Worm (Caenorhabditis elegans) whole organism, L2 larva: ENCODE results near the gene srab-10.

Experiments used
- F13H6.1 ChIP-seq: sonication (generic microtip); optimal IDR thresholded peaks from 2 replicates; lab custom pipeline; 2016; ENCODE audit warnings: missing genetic modification characterization, missing compliant biosample characterization
- R02D3.7 ChIP-seq: fragments of 150-350 bp; optimal IDR thresholded peaks from 2 replicates; lab custom pipeline; 2014; ENCODE audit warnings: missing biosample characterization, missing genetic modification characterization
- ZK546.5 ChIP-seq: sonication (generic microtip); optimal IDR thresholded peaks from 2 replicates; lab custom pipeline; 2017; ENCODE audit warnings: missing biosample characterization, missing genetic modification characterization
- alr-1 ChIP-seq: fragments of 150-350 bp; optimal IDR thresholded peaks from 2 replicates; lab custom pipeline; 2014; ENCODE audit warnings: missing biosample characterization, missing genetic modification characterization
- aly-2 ChIP-seq: fragments of 150-350 bp; optimal IDR thresholded peaks from 2 replicates; lab custom pipeline; 2014; ENCODE audit warnings: missing biosample characterization, missing genetic modification characterization
- ama-1 ChIP-seq: fragments of 150-350 bp; optimal IDR thresholded peaks from 2 replicates; lab custom pipeline; 2018; ENCODE audit warnings: inconsistent platforms
- blmp-1 ChIP-seq: sonication (generic microtip); optimal IDR thresholded peaks from 2 replicates; lab custom pipeline; 2017; ENCODE audit warnings: missing genetic modification characterization, mild to moderate bottlenecking, missing compliant biosample characterization, antibody characterized with exemption, moderate library complexity; ENCODE audit not compliant: insufficient read depth
- ceh-16 ChIP-seq: fragments of 150-350 bp; optimal IDR thresholded peaks from 2 replicates; lab custom pipeline; 2014; ENCODE audit warnings: missing biosample characterization, missing genetic modification characterization
- ceh-82 ChIP-seq: fragments of 150-350 bp; optimal IDR thresholded peaks from 2 replicates; lab custom pipeline; 2014; ENCODE audit warnings: missing biosample characterization, missing genetic modification characterization
- crh-2 ChIP-seq: sonication (generic microtip); optimal IDR thresholded peaks from 2 replicates; lab custom pipeline; 2017; ENCODE audit warnings: missing biosample characterization, missing genetic modification characterization
- dmd-4 ChIP-seq: sonication (generic microtip); optimal IDR thresholded peaks from 2 replicates; lab custom pipeline; 2017; ENCODE audit warnings: missing biosample characterization, missing genetic modification characterization
- elt-1 ChIP-seq: fragments of 150-350 bp; optimal IDR thresholded peaks from 2 replicates; lab custom pipeline; 2014; ENCODE audit warnings: missing biosample characterization, missing genetic modification characterization
- elt-3 ChIP-seq: sonication (generic microtip); optimal IDR thresholded peaks from 2 replicates; lab custom pipeline; 2017; ENCODE audit warnings: missing biosample characterization, missing genetic modification characterization
- fos-1 ChIP-seq: fragments of 150-350 bp; optimal IDR thresholded peaks from 2 replicates; lab custom pipeline; 2014; ENCODE audit warnings: missing biosample characterization, missing genetic modification characterization
- gmeb-1 ChIP-seq: fragments of 150-350 bp; optimal IDR thresholded peaks from 2 replicates; lab custom pipeline; 2014; ENCODE audit warnings: missing biosample characterization, missing genetic modification characterization
- lin-11 ChIP-seq: fragments of 150-350 bp; sonication (generic microtip); optimal IDR thresholded peaks from 2 replicates; lab custom pipeline; 2014; ENCODE audit warnings: missing biosample characterization, missing genetic modification characterization, inconsistent platforms, mixed read lengths
- lin-13 ChIP-seq: fragments of 150-350 bp; optimal IDR thresholded peaks from 2 replicates; lab custom pipeline; 2014; ENCODE audit warnings: missing biosample characterization, missing genetic modification reagents, missing genetic modification characterization
- lin-39 ChIP-seq: fragments of 150-350 bp; optimal IDR thresholded peaks from 2 replicates; lab custom pipeline; 2014; ENCODE audit warnings: missing biosample characterization, missing genetic modification reagents, missing genetic modification characterization
- lsy-2 ChIP-seq, 2 experiments: fragments of 150-350 bp in 1 of 2; sonication (generic microtip) in 1 of 2; optimal IDR thresholded peaks; 2 replicates each; lab custom pipeline; 2014 to 2017; ENCODE audit warnings: missing biosample characterization in 2 of 2, missing genetic modification characterization in 2 of 2
- mab-5 ChIP-seq: fragments of 150-350 bp; optimal IDR thresholded peaks from 2 replicates; lab custom pipeline; 2014; ENCODE audit warnings: missing biosample characterization, missing genetic modification characterization
- nhr-10 ChIP-seq: sonication (generic microtip); optimal IDR thresholded peaks from 2 replicates; lab custom pipeline; 2017; ENCODE audit warnings: missing biosample characterization, missing genetic modification characterization
- nhr-12 ChIP-seq: fragments of 150-350 bp; optimal IDR thresholded peaks from 2 replicates; lab custom pipeline; 2014; ENCODE audit warnings: missing biosample characterization, missing genetic modification characterization
- nhr-21 ChIP-seq: fragments of 150-350 bp; optimal IDR thresholded peaks from 2 replicates; lab custom pipeline; 2014; ENCODE audit warnings: missing biosample characterization, missing genetic modification characterization
- nhr-23 ChIP-seq: fragments of 150-350 bp; optimal IDR thresholded peaks from 2 replicates; lab custom pipeline; 2014; ENCODE audit warnings: missing biosample characterization, missing genetic modification reagents, missing genetic modification characterization
- nhr-25 ChIP-seq: fragments of 150-350 bp; sonication (generic microtip); optimal IDR thresholded peaks from 3 replicates; lab custom pipeline; 2014; ENCODE audit warnings: missing biosample characterization, missing genetic modification characterization
- nhr-6 ChIP-seq: fragments of 150-350 bp; optimal IDR thresholded peaks from 2 replicates; lab custom pipeline; 2014; ENCODE audit warnings: missing biosample characterization, missing genetic modification characterization
- peb-1 ChIP-seq: fragments of 150-350 bp; optimal IDR thresholded peaks from 2 replicates; lab custom pipeline; 2014; ENCODE audit warnings: missing biosample characterization, missing genetic modification characterization
- sem-4 ChIP-seq: fragments of 150-350 bp; optimal IDR thresholded peaks from 2 replicates; lab custom pipeline; 2014; ENCODE audit warnings: missing biosample characterization, missing genetic modification reagents, missing genetic modification characterization
- sma-3 ChIP-seq: sonication (generic microtip); optimal IDR thresholded peaks from 2 replicates; lab custom pipeline; 2016; ENCODE audit warnings: missing genetic modification reagents, missing genetic modification characterization, missing compliant biosample characterization
- sma-9 ChIP-seq, 2 experiments: fragments of 150-350 bp in 1 of 2; sonication (generic microtip) in 1 of 2; optimal IDR thresholded peaks; 2 replicates each; lab custom pipeline; 2014 to 2016; ENCODE audit warnings: missing genetic modification characterization in 2 of 2, mild to moderate bottlenecking in 1 of 2, missing biosample characterization in 1 of 2, missing compliant biosample characterization in 1 of 2, missing genetic modification reagents in 1 of 2, moderate library complexity in 1 of 2
- snpc-4 ChIP-seq: fragments of 150-350 bp; optimal IDR thresholded peaks from 2 replicates; lab custom pipeline; 2014; ENCODE audit warnings: missing biosample characterization, missing genetic modification characterization
- unc-39 ChIP-seq: fragments of 150-350 bp; optimal IDR thresholded peaks from 2 replicates; lab custom pipeline; 2014; ENCODE audit warnings: missing biosample characterization, missing genetic modification characterization
- unc-62 ChIP-seq: fragments of 150-350 bp; optimal IDR thresholded peaks from 2 replicates; lab custom pipeline; 2014; ENCODE audit warnings: missing biosample characterization, missing genetic modification reagents, missing genetic modification characterization
- zag-1 ChIP-seq: fragments of 150-350 bp; optimal IDR thresholded peaks from 2 replicates; lab custom pipeline; 2014; ENCODE audit warnings: missing biosample characterization, missing genetic modification characterization
- ztf-1 ChIP-seq: fragments of 200-800 bp; sonication (Bioruptor generic); conservative IDR thresholded peaks from 2 replicates; pipeline ENCODE4 v1.3.6; 2022; ENCODE audit warnings: missing genetic modification characterization, missing compliant biosample characterization
- ztf-11 ChIP-seq: sonication (generic microtip); optimal IDR thresholded peaks from 2 replicates; lab custom pipeline; 2017; ENCODE audit warnings: missing biosample characterization, missing genetic modification characterization
- ztf-4 ChIP-seq: fragments of 150-350 bp; optimal IDR thresholded peaks from 2 replicates; lab custom pipeline; 2014; ENCODE audit warnings: missing biosample characterization, missing genetic modification characterization

srab-10 gene

ce11 chrV:3171625-3172024, 27.2 kb upstream of the srab-10 start:
- no peak for TF ChIP-seq nhr-6 (tag; lab: Kevin White, UChicago)
- no peak for TF ChIP-seq F13H6.1 (tag; lab: Kevin White, UChicago)
- no peak for TF ChIP-seq peb-1 (tag; lab: Kevin White, UChicago)
- no peak for TF ChIP-seq nhr-10 (tag; lab: Kevin White, UChicago)
- TF ChIP-seq lin-39 (tag; lab: Kevin White, UChicago) = no peak
- TF ChIP-seq nhr-23 (tag; lab: Kevin White, UChicago) = no peak
- no peak for TF ChIP-seq unc-62 (GFP tag; lab: Kevin White, UChicago)
- TF ChIP-seq ama-1 = no peak
- no peak for TF ChIP-seq unc-39 (tag; lab: Kevin White, UChicago)
- TF ChIP-seq fos-1 (tag; lab: Kevin White, UChicago) = no peak
- no peak for TF ChIP-seq gmeb-1 (tag; lab: Kevin White, UChicago)
- no peak for TF ChIP-seq ztf-11 (tag; lab: Kevin White, UChicago)
- no peak for TF ChIP-seq elt-1
- TF ChIP-seq lsy-2 (tag; optimal IDR thresholded peaks at IDR 0.05; lab: Kevin White, UChicago) = no peak
- TF ChIP-seq ceh-16 = no peak
- no peak for TF ChIP-seq ceh-82 (tag; lab: Kevin White, UChicago)
- no peak for TF ChIP-seq nhr-12 (tag; lab: Kevin White, UChicago)
- no peak for TF ChIP-seq alr-1

ce11 chrV:3169838-3170237, 25.4 kb upstream of the srab-10 start, which contains the start of gene srbc-6:
srbc-6 (plus strand) TSS chrV:3170138.
- no peak for TF ChIP-seq ceh-16
- TF ChIP-seq crh-2 (tag; lab: Kevin White, UChicago) = no peak
- TF ChIP-seq lin-13 = no peak
- no peak for TF ChIP-seq ama-1
- no peak for TF ChIP-seq dmd-4 (tag; lab: Kevin White, UChicago)
- no peak for TF ChIP-seq ZK546.5 (tag; lab: Kevin White, UChicago)
- TF ChIP-seq blmp-1 (tag; lab: Kevin White, UChicago) = no peak
- no peak for TF ChIP-seq sma-9 (GFP tag; optimal IDR thresholded peaks at IDR 0.05; lab: Kevin White, UChicago)
- TF ChIP-seq sma-9 (tag; optimal IDR thresholded peaks at IDR 0.05; lab: Kevin White, UChicago) = no peak
- no peak for TF ChIP-seq mab-5
- TF ChIP-seq nhr-23 (tag; lab: Kevin White, UChicago) = no peak

- no peak for TF ChIP-seq ztf-1 (GFP tag; lab: Robert Waterston, UW)
- no peak for TF ChIP-seq sem-4 (tag; lab: Kevin White, UChicago)
- TF ChIP-seq lin-11 (tag; lab: Kevin White, UChicago) = no peak
- TF ChIP-seq crh-2 (tag; lab: Kevin White, UChicago) = no peak
- no peak for TF ChIP-seq snpc-4 (tag; lab: Kevin White, UChicago)
- no peak for TF ChIP-seq nhr-25
- no peak for TF ChIP-seq nhr-21 (tag; lab: Kevin White, UChicago)
- TF ChIP-seq sma-3 (GFP tag; lab: Kevin White, UChicago) = no peak
- no peak for TF ChIP-seq elt-3 (tag; lab: Kevin White, UChicago)
- TF ChIP-seq elt-1 = no peak
- TF ChIP-seq aly-2 (tag; lab: Kevin White, UChicago) = no peak
- no peak for TF ChIP-seq R02D3.7
Observed at ce11 chrV:3168650-3169049, 24.3 kb upstream of the srab-10 start, which contains the start of gene C36C5.15. C36C5.15 (minus strand) TSS chrV:3168750.

- TF ChIP-seq fos-1 (tag; lab: Kevin White, UChicago) (no peak), R02D3.7 (no peak), ztf-1 (GFP tag; lab: Robert Waterston, UW) (no peak), crh-2 (tag; lab: Kevin White, UChicago) (no peak), unc-62 (GFP tag; lab: Kevin White, UChicago) (no peak), alr-1 (no peak), zag-1 (tag; lab: Kevin White, UChicago) (no peak), nhr-6 (tag; lab: Kevin White, UChicago) (no peak), ztf-4 (tag; lab: Kevin White, UChicago) (no peak), nhr-21 (tag; lab: Kevin White, UChicago) (no peak), lin-13 (no peak), sma-9 (GFP tag; optimal IDR thresholded peaks at IDR 0.05; lab: Kevin White, UChicago) (no peak), sma-9 (tag; optimal IDR thresholded peaks at IDR 0.05; lab: Kevin White, UChicago) (no peak), nhr-10 (tag; lab: Kevin White, UChicago) (no peak), gmeb-1 (tag; lab: Kevin White, UChicago) (no peak), snpc-4 (tag; lab: Kevin White, UChicago) (no peak), elt-3 (tag; lab: Kevin White, UChicago) (no peak), elt-1 (no peak), lsy-2 (tag; optimal IDR thresholded peaks at IDR 0.05; lab: Kevin White, UChicago) (no peak)
Observed at ce11 chrV:3166260-3166659, 21.9 kb upstream of the srab-10 start, which contains the start of gene C36C5.4. C36C5.4 (plus strand) TSS chrV:3166560.
